Fruit fly (Drosophila melanogaster) Kc167 (cell line): ENCODE results near the gene CG14805.

ENCODE experiments used
- Myc ChIP-seq: fragments of >200 bp; optimal IDR thresholded peaks from 2 replicates; lab custom pipeline; 2017; ENCODE audit warnings: missing external identifiers
- psq ChIP-seq: fragments of >200 bp; optimal IDR thresholded peaks from 2 replicates; lab custom pipeline; 2017; ENCODE audit warnings: missing external identifiers

DNA sequence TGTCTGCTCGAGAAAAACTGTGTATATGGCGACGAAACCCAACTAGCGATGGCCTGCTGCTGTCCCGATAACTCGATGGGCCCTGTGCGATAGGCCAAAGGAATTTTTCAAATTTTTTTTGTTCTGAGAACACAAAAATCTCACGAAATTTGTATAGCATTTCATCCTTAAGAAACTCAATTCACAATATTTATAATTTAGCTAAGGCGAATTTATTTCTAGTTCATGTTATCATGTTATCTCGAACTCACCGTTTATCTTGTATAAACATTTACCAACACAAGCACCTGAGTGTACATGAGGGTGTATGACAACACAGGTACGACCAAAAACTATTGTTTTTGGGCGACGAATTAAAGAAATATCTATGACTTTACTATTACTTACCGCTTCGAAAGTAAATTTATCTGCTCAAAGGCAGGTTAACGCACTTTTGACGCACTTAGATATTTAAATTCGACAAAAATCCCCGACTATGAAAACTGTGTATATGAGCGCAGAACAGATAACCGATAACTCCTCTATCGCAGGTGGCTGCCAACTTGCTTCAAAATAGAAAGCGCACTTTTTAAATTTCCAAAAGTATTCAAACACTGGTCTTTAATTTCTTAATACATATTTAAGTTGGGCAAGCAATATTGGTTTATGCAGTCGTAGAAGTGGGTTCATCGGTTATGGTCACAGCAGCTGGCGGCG lies 23.2 kb downstream of the CG14805 start, which contains the start of gene arm:
- TF ChIP-seq psq (lab: Kevin White, UChicago) (no peak), Myc (no peak)
